Worm (Caenorhabditis elegans): ENCODE measurements around the gene clik-1.

ce11 chrV:6758017-6758416 is 10.5 kb downstream of the clik-1 start, which contains the start of gene dbl-1:
- no peak for TF ChIP-seq ets-4 (tag; optimal IDR thresholded peaks at IDR 0.05)
- no peak for TF ChIP-seq dve-1 (tag; optimal IDR thresholded peaks at IDR 0.05)
- TF ChIP-seq pag-3 (tag; optimal IDR thresholded peaks at IDR 0.05; ENCODE audit: borderline replicate concordance): no peak
- no peak for TF ChIP-seq fax-1 (tag; optimal IDR thresholded peaks at IDR 0.05)
- no peak for TF ChIP-seq fkh-10 (GFP tag; optimal IDR thresholded peaks at IDR 0.05)
- TF ChIP-seq T23F11.4 (GFP tag; optimal IDR thresholded peaks at IDR 0.05): no peak
- no peak for TF ChIP-seq K02D7.2 (tag; optimal IDR thresholded peaks at IDR 0.05)
- no peak for TF ChIP-seq gmeb-2 (tag; optimal IDR thresholded peaks at IDR 0.05)
- TF ChIP-seq unc-86 (tag; optimal IDR thresholded peaks at IDR 0.05): no peak
- TF ChIP-seq nhr-11 (tag; optimal IDR thresholded peaks at IDR 0.05): no peak
- TF ChIP-seq hlh-30 (tag; optimal IDR thresholded peaks at IDR 0.05; ENCODE audit: insufficient read depth): no peak
